Worm (Caenorhabditis elegans) whole organism, L4/young adult: ENCODE data around the gene F17C8.9.

Source experiments
- W03F9.2 ChIP-seq: fragments of 150-350 bp; optimal IDR thresholded peaks from 2 replicates; lab custom pipeline; 2014; ENCODE audit warnings: missing biosample characterization, missing genetic modification characterization
- him-1 ChIP-seq: sonication (generic microtip); optimal IDR thresholded peaks from 2 replicates; lab custom pipeline; 2016; ENCODE audit warnings: missing genotype, missing genetic modification reagents, missing genetic modification characterization, missing compliant biosample characterization

DNA sequence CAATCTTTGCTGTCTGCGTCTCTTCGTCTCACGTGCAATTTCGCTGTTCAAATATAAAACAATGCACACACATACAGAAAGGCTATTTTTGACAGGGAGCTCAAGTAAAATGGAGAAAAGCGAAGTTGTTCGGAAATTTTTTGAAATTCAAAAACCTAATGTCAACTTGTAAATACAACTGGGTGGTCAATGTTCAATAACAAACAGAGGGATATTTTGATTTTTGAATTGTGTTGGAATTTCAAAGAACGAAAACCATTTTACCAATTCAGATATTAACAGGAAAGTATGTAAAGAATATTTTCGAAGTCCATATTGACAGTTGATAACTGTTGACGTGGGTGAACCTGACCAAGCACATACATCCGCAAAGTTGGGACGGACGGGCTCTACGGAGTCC lies 45.8 kb upstream of the F17C8.9 start, which contains the start of gene tag-243:
- TF ChIP-seq W03F9.2 (tag; lab: Kevin White, UChicago), result no peak
- no peak for TF ChIP-seq him-1 (tag; lab: Kevin White, UChicago)
